Worm (Caenorhabditis elegans) whole organism, early embryonic: ENCODE measurements around the gene srm-5.

ENCODE experiments used
- B0310.2 ChIP-seq: sonication (generic microtip); optimal IDR thresholded peaks from 2 replicates; lab custom pipeline; 2016; ENCODE audit warnings: mild to moderate bottlenecking, missing genetic modification characterization, missing compliant biosample characterization
- F13C5.2 ChIP-seq: sonication (generic microtip); optimal IDR thresholded peaks from 2 replicates; lab custom pipeline; 2017; ENCODE audit warnings: mild to moderate bottlenecking, missing genetic modification characterization, inconsistent platforms, missing compliant biosample characterization
- aly-1 ChIP-seq: sonication (generic microtip); optimal IDR thresholded peaks from 2 replicates; lab custom pipeline; 2016; ENCODE audit warnings: missing genetic modification characterization, missing compliant biosample characterization
- ama-1 ChIP-seq: fragments of 150-350 bp; optimal IDR thresholded peaks from 2 replicates; lab custom pipeline; 2014
- ceh-13 ChIP-seq: fragments of 200-800 bp; sonication (Bioruptor generic); optimal IDR thresholded peaks from 2 replicates; lab custom pipeline; 2018; ENCODE audit warnings: mild to moderate bottlenecking, missing genetic modification characterization, missing compliant biosample characterization
- ceh-36 ChIP-seq: sonication (generic microtip); optimal IDR thresholded peaks from 2 replicates; lab custom pipeline; 2016; ENCODE audit warnings: missing genetic modification characterization, inconsistent platforms, missing compliant biosample characterization
- ets-7 ChIP-seq: sonication (generic microtip); optimal IDR thresholded peaks from 2 replicates; lab custom pipeline; 2016; ENCODE audit warnings: missing genotype, missing genetic modification characterization, missing compliant biosample characterization
- flt-1 ChIP-seq: fragments of 200-800 bp; sonication (Bioruptor generic); IDR thresholded peaks from 2 replicates; pipeline ENCODE4 v1.3.6; 2022; ENCODE audit warnings: missing genetic modification characterization, missing compliant biosample characterization
- hmbx-1 ChIP-seq: sonication (generic microtip); optimal IDR thresholded peaks from 2 replicates; lab custom pipeline; 2016; ENCODE audit warnings: mild to moderate bottlenecking, missing genetic modification characterization, missing compliant biosample characterization
- hmg-4 ChIP-seq: fragments of 200-800 bp; sonication (Bioruptor generic); optimal IDR thresholded peaks from 2 replicates; lab custom pipeline; 2018; ENCODE audit warnings: mild to moderate bottlenecking, missing genetic modification characterization, missing compliant biosample characterization
- hnd-1 ChIP-seq: sonication (generic microtip); optimal IDR thresholded peaks from 2 replicates; lab custom pipeline; 2016; ENCODE audit warnings: missing genetic modification characterization, missing compliant biosample characterization
- pes-1 ChIP-seq: fragments of 200-800 bp; sonication (Bioruptor generic); IDR thresholded peaks from 2 replicates; pipeline ENCODE4 v1.3.6; 2022; ENCODE audit warnings: missing genetic modification reagents, missing genetic modification characterization, missing compliant biosample characterization
- scrt-1 ChIP-seq: fragments of 200-800 bp; sonication (Bioruptor generic); IDR thresholded peaks from 2 replicates; pipeline ENCODE4 v1.3.6; 2022; ENCODE audit warnings: missing genetic modification characterization, missing compliant biosample characterization
- sea-1 ChIP-seq: fragments of 200-800 bp; sonication (Bioruptor generic); conservative IDR thresholded peaks from 2 replicates; pipeline ENCODE4 v1.3.6; 2022; ENCODE audit warnings: missing genetic modification characterization, missing compliant biosample characterization
- tbx-11 ChIP-seq: fragments of 200-800 bp; sonication (Bioruptor generic); IDR thresholded peaks from 2 replicates; pipeline ENCODE4 v1.3.6; 2022; ENCODE audit warnings: missing genetic modification characterization, missing compliant biosample characterization
- tbx-37 ChIP-seq: fragments of 200-800 bp; sonication (Bioruptor generic); conservative IDR thresholded peaks from 2 replicates; pipeline ENCODE4 v1.3.6; 2022; ENCODE audit warnings: missing genetic modification reagents, missing genetic modification characterization, missing compliant biosample characterization
- tra-4 ChIP-seq: sonication (generic microtip); optimal IDR thresholded peaks from 2 replicates; lab custom pipeline; 2017; ENCODE audit warnings: missing genetic modification characterization, missing compliant biosample characterization

srm-5 gene

ce11 chrV:14364586-14365248 lies 29.7 kb downstream of the srm-5 start:
- TF ChIP-seq sea-1 (no peak), hmg-4 (GFP tag; lab: Kevin White, UChicago) (no peak), ets-7 (tag; lab: Kevin White, UChicago) (no peak), tbx-11 (no peak), pes-1 (GFP tag; lab: Robert Waterston, UW) (no peak), tbx-37 (GFP tag; lab: Robert Waterston, UW) (no peak), hnd-1 (tag; lab: Kevin White, UChicago) (no peak), ceh-36 (tag; lab: Kevin White, UChicago) (no peak), scrt-1 (no peak), flt-1 (GFP tag; lab: Robert Waterston, UW) (no peak), tra-4 (tag; lab: Kevin White, UChicago) (no peak), F13C5.2 (no peak), aly-1 (no peak), B0310.2 (tag; lab: Kevin White, UChicago) (no peak), ceh-13 (GFP tag; lab: Kevin White, UChicago) (no peak), ama-1 (no peak)

DNA sequence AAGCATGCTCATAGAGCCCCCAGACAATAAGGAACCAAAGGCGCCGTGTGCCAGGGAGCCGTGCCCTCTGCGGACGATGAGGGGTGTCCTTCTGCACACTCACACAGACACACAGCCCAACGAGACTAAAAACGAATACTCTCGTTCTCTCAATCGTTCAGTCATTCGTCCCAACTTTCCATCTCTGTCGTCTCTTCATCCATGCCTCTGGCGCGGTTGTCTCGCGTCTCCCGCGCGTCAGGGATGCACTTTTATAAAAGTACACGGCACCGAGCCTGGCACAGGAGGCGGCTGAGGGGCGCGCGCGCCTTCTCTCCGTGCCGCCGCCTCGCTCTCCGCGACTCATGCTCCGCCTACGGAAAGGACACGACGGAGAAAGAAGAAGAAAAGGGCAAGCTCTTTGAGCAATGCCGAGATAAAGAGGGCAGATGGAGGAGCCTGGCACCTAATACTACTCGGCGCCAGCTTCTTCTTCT lies 31.5 kb downstream of the srm-5 start:
- no peak for TF ChIP-seq sea-1
- peak; percentile 16 for TF ChIP-seq aly-1

- TF ChIP-seq hmg-4 (GFP tag; lab: Kevin White, UChicago), result no peak
- TF ChIP-seq scrt-1, result no peak
- no peak for TF ChIP-seq tra-4 (tag; lab: Kevin White, UChicago)
- no peak for TF ChIP-seq ceh-13 (GFP tag; lab: Kevin White, UChicago)
- no peak for TF ChIP-seq hnd-1 (tag; lab: Kevin White, UChicago)
- TF ChIP-seq ama-1, result no peak
- no peak for TF ChIP-seq tbx-37 (GFP tag; lab: Robert Waterston, UW)
- no peak for TF ChIP-seq ceh-36 (tag; lab: Kevin White, UChicago)
- no peak for TF ChIP-seq tbx-11
- TF ChIP-seq aly-1, result no peak
- TF ChIP-seq pes-1 (GFP tag; lab: Robert Waterston, UW), result no peak
- no peak for TF ChIP-seq ets-7 (tag; lab: Kevin White, UChicago)
- TF ChIP-seq sea-1, result no peak
- no peak for TF ChIP-seq hmbx-1 (tag; lab: Kevin White, UChicago)
Measured at ce11 chrV:14368272-14369052, 33.5 kb downstream of the srm-5 start.

DNA sequence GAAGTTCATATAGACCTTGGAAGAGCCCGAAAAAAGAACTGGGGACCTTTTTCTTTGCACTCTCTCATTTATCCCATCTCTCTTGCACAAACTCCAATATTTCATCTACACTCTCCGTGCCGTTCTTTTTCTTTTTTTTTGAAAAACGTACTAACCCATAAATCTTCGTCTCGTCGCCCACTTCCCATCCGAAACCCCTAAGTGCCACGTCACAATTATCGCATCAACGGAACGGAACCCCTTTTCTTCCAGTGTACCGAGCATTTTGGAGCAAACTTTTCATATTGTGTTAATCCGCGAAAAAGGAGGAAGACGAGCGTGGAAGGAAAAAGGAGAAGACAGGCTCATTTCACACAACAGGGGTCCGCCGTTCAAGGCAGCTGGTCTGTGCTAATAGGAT lies 34.4 kb downstream of the srm-5 start:
- TF ChIP-seq tbx-11, result no peak
- no peak for TF ChIP-seq ama-1
- no peak for TF ChIP-seq flt-1 (GFP tag; lab: Robert Waterston, UW)
- no peak for TF ChIP-seq hmg-4 (GFP tag; lab: Kevin White, UChicago)
- no peak for TF ChIP-seq F13C5.2
- TF ChIP-seq ceh-36 (tag; lab: Kevin White, UChicago), result no peak
- no peak for TF ChIP-seq sea-1
- TF ChIP-seq ceh-13 (GFP tag; lab: Kevin White, UChicago), result no peak
- TF ChIP-seq ets-7 (tag; lab: Kevin White, UChicago), result no peak
- TF ChIP-seq pes-1 (GFP tag; lab: Robert Waterston, UW), result no peak

ce11 chrV:14372774-14373173 lies 37.8 kb downstream of the srm-5 start, which contains the start of gene unc-39:
Gene unc-39 (plus strand): TSS chrV:14373074.
- TF ChIP-seq scrt-1 (no peak), aly-1 (no peak), tbx-11 (no peak), B0310.2 (tag; lab: Kevin White, UChicago) (no peak), sea-1 (no peak), tra-4 (tag; lab: Kevin White, UChicago) (no peak), tbx-37 (GFP tag; lab: Robert Waterston, UW) (no peak), hmg-4 (GFP tag; lab: Kevin White, UChicago) (no peak), hmbx-1 (tag; lab: Kevin White, UChicago) (no peak), ceh-13 (GFP tag; lab: Kevin White, UChicago) (no peak), flt-1 (GFP tag; lab: Robert Waterston, UW) (no peak), pes-1 (GFP tag; lab: Robert Waterston, UW) (no peak), ets-7 (tag; lab: Kevin White, UChicago) (no peak), hnd-1 (tag; lab: Kevin White, UChicago) (no peak), ceh-36 (tag; lab: Kevin White, UChicago) (no peak), ama-1 (no peak), F13C5.2 (no peak)

DNA sequence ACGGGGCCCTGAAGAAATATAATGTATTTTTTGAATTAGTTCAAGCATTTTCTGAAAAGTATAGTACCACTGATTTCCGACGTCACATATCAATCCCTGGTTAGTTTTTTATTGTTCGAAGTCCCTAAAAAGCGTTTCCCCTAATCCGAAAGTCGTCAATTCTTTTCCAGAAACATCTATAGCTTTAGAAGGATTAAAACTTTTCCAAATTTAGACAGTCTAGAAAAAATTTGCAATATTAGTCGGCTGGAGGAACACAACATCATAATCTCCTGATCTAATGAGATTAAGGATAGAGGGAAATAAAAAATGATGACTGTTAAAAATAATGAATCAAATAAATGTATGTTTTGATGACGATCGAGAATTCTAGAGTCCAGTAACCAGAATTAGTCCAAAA lies 43.1 kb downstream of the srm-5 start:
- no peak for TF ChIP-seq F13C5.2
- TF ChIP-seq sea-1, result no peak
- no peak for TF ChIP-seq hnd-1 (tag; lab: Kevin White, UChicago)
- no peak for TF ChIP-seq aly-1
- TF ChIP-seq ama-1, result no peak
- no peak for TF ChIP-seq ceh-36 (tag; lab: Kevin White, UChicago)
- TF ChIP-seq tra-4 (tag; lab: Kevin White, UChicago), result no peak
- TF ChIP-seq B0310.2 (tag; lab: Kevin White, UChicago), result no peak
- TF ChIP-seq ets-7 (tag; lab: Kevin White, UChicago), result no peak
- no peak for TF ChIP-seq hmbx-1 (tag; lab: Kevin White, UChicago)

- TF ChIP-seq aly-1 (no peak), ceh-36 (tag; lab: Kevin White, UChicago) (no peak), tbx-37 (GFP tag; lab: Robert Waterston, UW) (no peak), tra-4 (tag; lab: Kevin White, UChicago) (no peak), B0310.2 (tag; lab: Kevin White, UChicago) (no peak), hnd-1 (tag; lab: Kevin White, UChicago) (no peak), flt-1 (GFP tag; lab: Robert Waterston, UW) (no peak), F13C5.2 (no peak)
Measured at ce11 chrV:14378986-14379385, 44.0 kb downstream of the srm-5 start, which contains the start of gene npr-43. Gene npr-43 (minus strand): TSS chrV:14379086.
